Worm (Caenorhabditis elegans) whole organism, young adult: Measurements from ENCODE around the gene K05F6.4.
"Not testable (repeated sequence)": the region's sequence is repeated elsewhere in the genome, so short reads cannot be mapped to it uniquely, and the experiment has no call there.

Source experiments
- Y53F4B.3 ChIP-seq: fragments of 200-800 bp; sonication (Bioruptor generic); IDR thresholded peaks from 2 replicates; pipeline ENCODE4 v1.3.6; 2022; ENCODE audit warnings: missing genetic modification reagents, missing genetic modification characterization, missing compliant biosample characterization
- nfya-1 ChIP-seq: sonication (generic microtip); optimal IDR thresholded peaks from 2 replicates; lab custom pipeline; 2017; ENCODE audit warnings: antibody characterized with exemption, missing compliant biosample characterization, missing genetic modification characterization, borderline replicate concordance; ENCODE audit not compliant: insufficient read depth

DNA sequence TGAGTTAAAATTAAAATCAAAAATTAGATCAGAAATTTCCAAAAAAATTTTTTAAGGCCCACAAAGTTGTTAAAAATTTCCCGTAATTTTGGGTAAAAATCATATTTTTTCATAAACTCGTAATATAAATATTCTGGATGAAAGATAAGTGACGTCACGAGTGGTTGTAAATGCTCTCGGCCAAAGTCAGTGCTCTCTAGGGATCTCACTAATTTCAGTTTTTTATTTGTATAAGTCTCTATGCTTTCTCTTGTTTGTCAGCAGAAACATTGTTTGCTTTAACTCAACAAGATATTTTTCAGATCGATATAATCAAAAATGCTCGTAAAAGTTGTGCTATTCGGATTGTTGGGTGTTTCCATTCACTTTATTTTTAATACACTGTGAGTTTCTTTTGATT lies at the start of gene K05F6.4:
- TF ChIP-seq nfya-1 (tag; lab: Kevin White, UChicago); Y53F4B.3 (GFP tag; lab: Robert Waterston, UW): not testable (repeated sequence)
